Fruit fly (Drosophila melanogaster) S2 (cell line): Measurements from ENCODE around the gene CG14402.
A peak's percentile ranks its signal among the peaks of the same experiment; 100 is the strongest.

Experiments used
- CG8478 ChIP-seq: fragments of >200 bp; optimal IDR thresholded peaks from 2 replicates; lab custom pipeline; 2018
- CTCF ChIP-seq, 2 experiments: fragments of >200 bp; optimal IDR thresholded peaks; 2 replicates each; lab custom pipeline; 2018

Gene CG14402

dm6 chr2L:20816140-20816539 is 33.0 kb upstream of the CG14402 start, which contains the start of gene CG33322:
TSS of gene CG33322 (minus strand) at chr2L:20816240.
- TF ChIP-seq CTCF (optimal IDR thresholded peaks at IDR 0.05; lab: Kevin White, UChicago) (no peak), CG8478 (no peak)

- TF ChIP-seq CG8478 (no peak), CTCF (optimal IDR thresholded peaks at IDR 0.05; lab: Kevin White, UChicago) (no peak)
Observed at dm6 chr2L:20817170-20817569, 31.9 kb upstream of the CG14402 start, which contains the start of gene CheB38b. TSS of gene CheB38b (minus strand) at chr2L:20817270.

dm6 chr2L:20818432-20818831 is 30.7 kb upstream of the CG14402 start, which contains the start of gene CheB38a:
TSS of gene CheB38a (minus strand) at chr2L:20818532.
- TF ChIP-seq CTCF (optimal IDR thresholded peaks at IDR 0.05; lab: Kevin White, UChicago) (no peak), CG8478 (no peak)

DNA sequence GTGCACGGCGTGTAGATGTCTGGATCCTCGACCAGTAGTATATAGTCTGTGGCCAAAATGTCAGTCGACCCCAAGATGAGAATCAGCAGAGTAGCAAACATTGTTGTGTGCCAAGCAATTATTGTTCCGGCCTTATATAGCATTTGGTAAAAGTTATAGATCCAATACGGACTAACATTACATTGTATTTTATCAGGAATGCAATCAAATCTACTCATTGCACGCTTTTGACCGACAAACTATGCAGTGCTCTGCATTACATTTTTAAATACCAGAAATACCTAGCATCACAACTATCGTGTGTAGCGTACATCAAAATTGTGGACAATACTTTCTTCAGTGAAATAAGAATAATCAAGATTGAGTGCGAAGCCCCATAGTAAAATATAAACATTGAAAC is 28.3 kb upstream of the CG14402 start, which contains the start of gene CheB38c:
Gene CheB38c, minus strand, starts transcription at position 101 of the 400 bp plus-strand sequence.
- TF ChIP-seq CG8478 (no peak), CTCF (optimal IDR thresholded peaks at IDR 0.05; lab: Kevin White, UChicago) (no peak)

DNA sequence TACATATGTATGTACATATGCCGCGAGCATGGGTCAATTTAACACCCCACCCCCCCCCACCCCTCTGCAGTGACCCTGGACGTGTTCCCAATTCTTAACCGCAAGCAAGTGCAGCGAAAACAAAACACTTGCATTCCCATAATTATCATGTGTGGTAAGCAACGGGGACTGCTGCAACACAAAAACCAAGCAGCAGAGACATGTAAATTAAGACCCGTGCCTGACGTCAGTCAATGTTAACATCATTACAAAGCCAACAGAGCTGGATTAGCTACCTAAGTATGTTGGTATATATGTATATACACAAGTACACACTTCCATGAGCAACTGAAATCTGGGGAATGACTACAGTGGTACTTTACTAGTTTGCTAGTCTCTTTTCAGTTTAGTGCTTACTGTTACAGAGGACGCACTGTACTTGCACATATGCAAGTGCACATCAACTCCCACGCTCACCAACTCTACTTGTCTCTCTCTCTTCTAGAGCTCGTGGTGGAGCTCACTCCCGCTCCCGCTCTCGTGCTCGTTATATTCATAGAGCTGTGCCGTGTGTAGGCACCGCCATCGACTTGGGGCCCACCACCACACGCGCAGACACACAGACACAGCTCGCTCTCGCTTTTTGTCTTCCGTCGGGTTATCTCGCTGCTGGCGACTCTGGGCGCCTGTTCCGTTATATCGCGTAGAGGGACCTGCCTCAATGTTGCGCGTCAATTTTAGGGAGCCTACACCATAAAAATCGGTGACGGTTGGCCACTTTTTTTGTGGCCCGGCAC is 27.7 kb upstream of the CG14402 start:
- TF ChIP-seq CG8478 (no peak), CTCF (optimal IDR thresholded peaks at IDR 0.05; lab: Kevin White, UChicago) (no peak)

DNA sequence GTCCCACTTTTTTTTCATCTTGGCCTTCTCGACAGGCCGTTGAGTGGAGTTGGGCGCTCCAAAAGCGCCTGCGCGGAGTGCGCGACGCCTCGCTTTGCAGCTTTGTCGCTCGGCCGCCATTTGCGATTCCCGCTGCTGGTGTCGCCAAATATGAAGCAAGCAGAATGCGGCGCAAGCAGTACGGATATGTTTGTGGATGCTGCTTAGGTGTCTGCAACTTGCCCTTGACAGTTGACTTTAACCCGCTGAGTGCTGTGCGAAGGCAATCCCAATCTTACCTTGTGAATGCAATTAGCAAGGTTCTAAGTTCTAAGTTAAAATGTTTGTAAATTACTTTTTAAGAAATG is 27.1 kb upstream of the CG14402 start:
- peak in 1 of 2 experiments; percentile 0 for TF ChIP-seq CTCF (optimal IDR thresholded peaks at IDR 0.05; lab: Kevin White, UChicago)
- TF ChIP-seq CG8478, result no peak

DNA sequence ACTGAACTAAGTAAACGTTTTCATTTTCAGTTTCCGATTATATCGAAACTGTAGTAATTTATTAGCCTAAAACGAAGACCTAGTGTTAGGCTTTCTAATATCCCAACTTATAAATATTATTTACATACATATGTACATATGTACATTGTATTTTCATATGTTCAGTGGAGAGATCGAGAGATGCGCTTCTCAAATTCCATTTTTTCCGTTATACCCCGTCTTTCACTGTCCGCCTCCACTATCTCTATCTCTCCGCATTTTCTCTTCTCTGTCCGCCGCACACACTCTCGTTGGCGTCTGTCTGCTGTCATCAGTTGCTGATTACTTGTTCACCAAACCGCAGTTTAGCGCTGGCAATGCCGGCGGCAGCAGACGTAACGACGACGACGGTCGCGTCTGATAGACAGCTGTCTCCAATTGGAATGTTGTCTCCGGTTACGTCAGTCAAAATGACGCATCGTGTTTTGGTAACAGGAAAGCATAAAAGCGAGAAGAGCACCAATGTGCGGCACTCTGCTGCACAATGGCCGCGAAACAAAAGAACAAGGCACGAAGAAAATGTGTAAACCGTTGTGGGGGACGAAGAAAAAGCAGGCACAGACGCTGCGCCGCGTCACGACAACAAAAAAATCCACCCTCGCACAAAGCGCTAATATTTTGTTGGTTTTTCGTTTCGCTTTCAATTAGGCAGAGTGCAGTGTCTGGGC is 26.5 kb upstream of the CG14402 start, which contains the start of gene CG9331:
Gene CG9331, plus strand, starts transcription at position 340 of the 707 bp plus-strand sequence.
- TF ChIP-seq CTCF (optimal IDR thresholded peaks at IDR 0.05; lab: Kevin White, UChicago), result peak in 1 of 2 experiments; percentile 20
- no peak for TF ChIP-seq CG8478

DNA sequence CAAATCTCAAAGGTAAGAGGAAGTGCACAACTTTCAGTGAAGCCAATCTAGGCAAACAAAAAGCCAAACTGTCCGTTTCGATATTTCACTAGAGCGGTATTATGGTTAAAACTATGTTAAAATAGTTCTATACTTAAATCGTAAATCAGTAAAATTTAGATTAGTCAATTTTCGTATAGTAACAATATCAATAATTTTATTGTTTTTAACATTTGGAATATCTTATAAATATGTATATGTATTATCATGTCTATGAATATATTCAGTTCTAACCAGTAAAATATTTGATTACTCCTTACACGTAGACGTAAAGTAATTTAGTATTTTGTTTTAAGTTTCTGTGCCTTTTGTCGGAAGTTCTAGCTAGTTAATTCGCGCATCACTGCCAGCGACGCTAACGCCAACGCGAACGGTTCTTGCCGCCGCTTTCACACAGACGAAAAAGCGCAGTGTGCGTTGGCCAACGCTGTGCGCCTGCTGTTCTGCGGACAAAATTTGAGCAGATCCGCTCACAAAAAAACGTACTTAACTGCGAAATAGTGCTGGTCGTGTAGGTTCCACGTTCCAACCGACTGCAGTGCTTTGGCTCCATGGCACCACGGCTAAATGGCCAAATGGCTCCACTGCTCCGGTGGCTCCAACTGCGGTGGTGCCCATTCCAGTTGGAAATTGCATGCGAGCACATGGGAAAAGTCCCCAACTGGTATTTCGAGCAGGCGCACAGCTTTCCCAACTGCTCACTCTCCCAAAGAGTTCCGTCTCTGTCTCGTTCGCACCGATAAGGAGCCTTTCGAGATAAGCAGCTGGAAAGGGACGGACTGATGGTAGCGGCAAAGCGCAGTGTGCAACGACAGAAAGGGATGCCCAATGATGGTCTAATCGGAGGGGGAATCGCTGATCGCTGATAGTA is 25.6 kb upstream of the CG14402 start:
- TF ChIP-seq CG8478 (no peak), CTCF (optimal IDR thresholded peaks at IDR 0.05; lab: Kevin White, UChicago) (peak in 1 of 2 experiments; percentile 9)

- no peak for TF ChIP-seq CG8478
- TF ChIP-seq CTCF (optimal IDR thresholded peaks at IDR 0.05; lab: Kevin White, UChicago), result no peak
Observed at dm6 chr2L:20824136-20824789, 24.8 kb upstream of the CG14402 start.

DNA sequence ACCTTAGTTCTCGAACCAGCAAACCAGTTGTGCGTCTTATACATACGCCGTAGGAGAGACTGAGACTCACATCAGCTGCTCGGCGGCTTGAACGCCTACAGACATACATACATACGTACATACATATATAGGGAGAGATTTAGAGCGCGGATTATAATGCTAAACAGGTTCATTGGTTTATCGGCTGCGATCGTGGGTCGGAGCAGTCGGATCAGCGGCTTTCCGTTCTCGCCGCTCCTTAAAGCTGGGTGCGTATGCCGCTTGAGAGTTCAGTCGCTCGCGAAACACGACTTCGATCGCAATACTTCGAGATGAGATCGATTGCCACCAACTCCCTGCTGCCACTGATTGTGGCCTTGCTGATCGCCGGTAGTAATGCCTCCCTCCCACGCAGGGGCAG is 23.8 kb upstream of the CG14402 start:
- no peak for TF ChIP-seq CTCF (optimal IDR thresholded peaks at IDR 0.05; lab: Kevin White, UChicago)

- TF ChIP-seq CTCF (optimal IDR thresholded peaks at IDR 0.05; lab: Kevin White, UChicago) (peak; percentile 77 to 86), CG8478 (no peak)
Observed at dm6 chr2L:20826226-20826625, 22.9 kb upstream of the CG14402 start.

dm6 chr2L:20827045-20827444 is 22.1 kb upstream of the CG14402 start:
- no peak for TF ChIP-seq CTCF (optimal IDR thresholded peaks at IDR 0.05; lab: Kevin White, UChicago)
- no peak for TF ChIP-seq CG8478

DNA sequence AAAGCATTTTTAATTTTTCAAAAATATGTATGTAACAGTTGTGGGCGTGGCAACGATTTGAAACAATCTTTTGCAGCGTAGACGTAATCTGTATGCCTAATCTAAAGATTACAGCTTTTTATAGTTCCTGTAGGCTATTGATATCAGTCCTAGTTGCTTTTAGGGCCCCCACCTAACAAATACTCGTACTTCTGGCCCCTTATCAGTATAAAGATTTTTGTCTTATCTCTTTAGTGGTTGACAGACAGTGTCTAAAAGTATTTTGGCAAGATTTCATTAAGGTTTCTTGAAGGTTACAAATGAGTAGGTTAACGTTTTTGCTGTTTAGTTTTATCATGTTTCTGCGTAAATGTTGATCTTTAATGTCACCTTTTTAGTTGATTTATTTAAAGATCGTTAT is 20.4 kb upstream of the CG14402 start:
- TF ChIP-seq CTCF (optimal IDR thresholded peaks at IDR 0.05; lab: Kevin White, UChicago) (no peak), CG8478 (no peak)

DNA sequence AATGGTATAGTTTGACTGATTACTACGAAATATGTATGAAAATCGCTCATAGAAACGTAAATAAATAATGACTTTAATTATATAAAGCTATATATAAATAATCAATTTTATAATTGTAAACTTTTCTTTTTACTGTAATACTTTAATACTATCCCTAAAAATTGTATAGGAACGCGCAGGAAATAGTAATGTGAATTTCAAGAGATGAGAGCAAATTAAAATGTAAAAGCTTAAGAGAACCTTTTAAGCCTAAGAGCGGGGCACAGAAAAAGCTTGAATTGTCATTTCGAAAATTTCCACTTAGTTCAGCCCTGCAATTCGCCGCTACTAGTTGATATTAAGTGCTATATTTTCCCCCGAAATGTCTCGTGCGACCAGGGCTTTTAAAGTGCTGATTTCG is 19.8 kb upstream of the CG14402 start, which contains the start of gene CG31673:
Gene CG31673, plus strand, starts transcription at position 301 of the 400 bp plus-strand sequence.
- TF ChIP-seq CTCF (optimal IDR thresholded peaks at IDR 0.05; lab: Kevin White, UChicago), result no peak
- no peak for TF ChIP-seq CG8478
